Worm (Caenorhabditis elegans) whole organism, young adult: ENCODE data around the gene ucr-2.1.

ENCODE experiments used
- F52B5.7 ChIP-seq: sonication (generic microtip); optimal IDR thresholded peaks from 2 replicates; lab custom pipeline; 2016; ENCODE audit warnings: mild to moderate bottlenecking, missing genetic modification characterization, missing compliant biosample characterization
- ccch-3 ChIP-seq: fragments of 200-800 bp; sonication (Bioruptor generic); optimal IDR thresholded peaks from 2 replicates; lab custom pipeline; 2018; ENCODE audit warnings: mild to moderate bottlenecking, missing genetic modification characterization, missing compliant biosample characterization
- madf-10 ChIP-seq: sonication (generic microtip); optimal IDR thresholded peaks from 2 replicates; lab custom pipeline; 2016; ENCODE audit warnings: mild to moderate bottlenecking, missing genetic modification characterization, missing compliant biosample characterization
- nhr-90 ChIP-seq: sonication (generic microtip); optimal IDR thresholded peaks from 2 replicates; lab custom pipeline; 2016; ENCODE audit warnings: missing genotype, mild to moderate bottlenecking, missing genetic modification characterization, missing compliant biosample characterization
- rcor-1 ChIP-seq: fragments of 200-800 bp; sonication (Bioruptor generic); IDR thresholded peaks from 2 replicates; pipeline ENCODE4 v1.3.6; 2022; ENCODE audit warnings: missing genetic modification reagents, missing genetic modification characterization, missing compliant biosample characterization
- snpc-4 ChIP-seq, 5 experiments: fragments of 150-350 bp in 1 of 5; sonication (generic microtip) in 4 of 5; optimal IDR thresholded peaks; 2 replicates each; lab custom pipeline; 2014 to 2018; ENCODE audit warnings: missing genetic modification characterization in 5 of 5, missing biosample characterization in 3 of 5, antibody characterized with exemption in 2 of 5, mild to moderate bottlenecking in 2 of 5, missing compliant biosample characterization in 2 of 5, missing genotype in 2 of 5, moderate library complexity in 2 of 5, missing genetic modification reagents in 1 of 5
- tbp1 ChIP-seq: fragments of 200-800 bp; sonication (Bioruptor generic); optimal IDR thresholded peaks from 2 replicates; lab custom pipeline; 2018; ENCODE audit warnings: mild to moderate bottlenecking, missing genetic modification characterization, missing compliant biosample characterization
- unc-62 ChIP-seq: fragments of 150-350 bp; optimal IDR thresholded peaks from 2 replicates; lab custom pipeline; 2014; ENCODE audit warnings: missing biosample characterization, missing genetic modification reagents, missing genetic modification characterization
- ztf-22 ChIP-seq: fragments of 200-800 bp; sonication (Bioruptor generic); optimal IDR thresholded peaks from 2 replicates; lab custom pipeline; 2018; ENCODE audit warnings: mild to moderate bottlenecking, missing genetic modification characterization, moderate library complexity, missing compliant biosample characterization

DNA sequence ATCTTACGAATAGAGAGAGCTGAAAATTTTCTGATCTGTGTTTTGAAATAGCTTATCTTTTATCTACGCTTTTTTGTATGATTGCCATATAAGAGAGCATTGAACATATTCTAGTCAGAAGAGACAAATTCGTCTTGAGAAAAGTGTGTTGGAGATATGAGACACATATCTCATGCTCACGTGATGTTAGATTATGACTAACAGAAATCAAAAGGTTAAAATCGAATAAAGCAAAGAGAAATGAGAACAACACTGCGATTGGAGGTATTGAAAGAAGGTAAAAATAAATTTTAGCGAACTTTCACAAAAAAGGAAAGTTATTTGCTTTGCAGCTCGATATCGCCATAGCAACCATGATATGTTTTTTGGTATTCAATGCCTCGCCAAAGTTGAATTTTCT is 36.2 kb upstream of the ucr-2.1 start, which contains the start of gene nhr-167:
- no peak for TF ChIP-seq unc-62 (GFP tag; lab: Kevin White, UChicago)
- no peak for TF ChIP-seq nhr-90
- TF ChIP-seq ztf-22 (GFP tag; lab: Kevin White, UChicago), result no peak
- TF ChIP-seq madf-10 (tag; lab: Kevin White, UChicago), result no peak
- no peak for TF ChIP-seq F52B5.7 (tag; lab: Kevin White, UChicago)
- no peak for TF ChIP-seq ccch-3 (GFP tag; lab: Kevin White, UChicago)
- TF ChIP-seq rcor-1 (GFP tag; lab: Robert Waterston, UW), result no peak
- no peak for TF ChIP-seq tbp1 (GFP tag; lab: Kevin White, UChicago)
- TF ChIP-seq snpc-4 (GFP tag; optimal IDR thresholded peaks at IDR 0.05; lab: Kevin White, UChicago), result no peak
- TF ChIP-seq snpc-4 (tag; optimal IDR thresholded peaks at IDR 0.05; lab: Kevin White, UChicago), result no peak
